Fruit fly (Drosophila melanogaster): Measurements from ENCODE around the gene CG2113.

DNA sequence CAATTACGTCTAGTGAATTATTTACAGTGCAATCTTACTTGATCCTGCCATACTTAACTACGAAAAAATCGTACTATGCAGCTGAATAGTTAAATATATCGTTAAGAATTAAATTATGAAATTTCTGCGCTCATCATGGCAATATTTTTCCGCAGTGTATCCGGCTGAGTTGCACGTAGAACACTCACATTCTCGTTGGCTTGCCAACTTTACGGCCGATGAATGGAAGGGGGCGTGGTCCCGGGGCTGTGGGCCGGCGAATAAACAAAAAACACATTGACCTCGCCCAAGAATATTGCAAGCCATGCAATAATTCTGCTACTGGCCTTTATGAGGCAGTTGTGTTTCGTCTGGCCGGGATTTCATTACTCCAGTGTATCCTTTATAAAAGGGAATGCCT lies 7.2 kb upstream of the CG2113 start:
- no peak for TF ChIP-seq psq (optimal IDR thresholded peaks at IDR 0.05)
- TF ChIP-seq h (optimal IDR thresholded peaks at IDR 0.05), result no peak
